Fruit fly (Drosophila melanogaster): ENCODE measurements around the gene CG1105.
A peak's percentile ranks its signal among the peaks of the same experiment; 100 is the strongest.

CG1105 gene

dm6 chr3R:7037250-7037802 lies 29.6 kb downstream of the CG1105 start (continued):
- TF ChIP-seq Camta (GFP tag; optimal IDR thresholded peaks at IDR 0.05) (no peak), CG14667 (GFP tag; IDR thresholded peaks at IDR 0.05) (no peak), aop (GFP tag; IDR thresholded peaks at IDR 0.05) (no peak), CG2678 (tag; optimal IDR thresholded peaks at IDR 0.05) (no peak), Sry-β (GFP tag; optimal IDR thresholded peaks at IDR 0.05) (no peak), CG5180 (GFP tag; optimal IDR thresholded peaks at IDR 0.05) (no peak), B-H2 (GFP tag; optimal IDR thresholded peaks at IDR 0.05) (peak; percentile 34), CG32772 (GFP tag; IDR thresholded peaks at IDR 0.05) (no peak), NC2α (GFP tag; optimal IDR thresholded peaks at IDR 0.05) (no peak), tna (GFP tag; IDR thresholded peaks at IDR 0.05; ENCODE audit: partially characterized antibody) (0 out of 2 replicates have a peak, but pooled peaks have one; percentile 22), unpg (GFP tag; optimal IDR thresholded peaks at IDR 0.05) (peak; percentile 20), CG16815 (GFP tag; optimal IDR thresholded peaks at IDR 0.05) (no peak), CG43689 (GFP tag; IDR thresholded peaks at IDR 0.05) (no peak), salm (tag; optimal IDR thresholded peaks at IDR 0.05) (no peak), Lpt (GFP tag; optimal IDR thresholded peaks at IDR 0.05) (no peak), hkb (optimal IDR thresholded peaks at IDR 0.05) (no peak), hkb (GFP tag; IDR thresholded peaks at IDR 0.05) (0 out of 2 replicates have a peak, but pooled peaks have one; percentile 26), CG12299 (tag; optimal IDR thresholded peaks at IDR 0.05) (no peak), CG11696 (GFP tag; IDR thresholded peaks at IDR 0.05) (no peak), sens-2 (GFP tag; IDR thresholded peaks at IDR 0.05) (no peak), CG11247 (GFP tag; IDR thresholded peaks at IDR 0.05) (0 out of 2 replicates have a peak, but pooled peaks have one; percentile 30), yki (optimal IDR thresholded peaks at IDR 0.05) (peak; percentile 37), CG1024 (GFP tag; IDR thresholded peaks at IDR 0.05) (no peak; the same call in 1 of the 2 replicates), lbe (GFP tag; optimal IDR thresholded peaks at IDR 0.05) (peak; percentile 35), maf-S (GFP tag; optimal IDR thresholded peaks at IDR 0.05) (no peak), CG17359 (tag; optimal IDR thresholded peaks at IDR 0.05) (no peak), Dp (GFP tag; optimal IDR thresholded peaks at IDR 0.05) (no peak), CG12155 (GFP tag; optimal IDR thresholded peaks at IDR 0.05) (no peak), CG34376 (GFP tag; optimal IDR thresholded peaks at IDR 0.05) (no peak), dysf (GFP tag; IDR thresholded peaks at IDR 0.05) (no peak), pita (GFP tag; optimal IDR thresholded peaks at IDR 0.05) (no peak), peb (GFP tag; IDR thresholded peaks at IDR 0.05) (no peak), fu2 (GFP tag; optimal IDR thresholded peaks at IDR 0.05) (no peak), Meics (GFP tag; optimal IDR thresholded peaks at IDR 0.05) (no peak), ems (GFP tag; optimal IDR thresholded peaks at IDR 0.05) (no peak), CG17802 (tag; optimal IDR thresholded peaks at IDR 0.05) (no peak), CG8388 (GFP tag; optimal IDR thresholded peaks at IDR 0.05) (no peak), CG3995 (GFP tag; optimal IDR thresholded peaks at IDR 0.05) (no peak), ewg (GFP tag; optimal IDR thresholded peaks at IDR 0.05) (peak; percentile 98), CG12659 (GFP tag; optimal IDR thresholded peaks at IDR 0.05) (no peak), D19B (GFP tag; optimal IDR thresholded peaks at IDR 0.05) (no peak), Med (GFP tag) (peak; percentile 80), CG6683 (GFP tag; optimal IDR thresholded peaks at IDR 0.05) (no peak), tup (GFP tag; optimal IDR thresholded peaks at IDR 0.05) (no peak), Adf1 (GFP tag; IDR thresholded peaks at IDR 0.05) (peak; percentile 100), zf30C (GFP tag; optimal IDR thresholded peaks at IDR 0.05) (no peak), CG4854 (GFP tag; optimal IDR thresholded peaks at IDR 0.05) (no peak), CG8478 (optimal IDR thresholded peaks at IDR 0.05) (peak; percentile 84), CG10274 (GFP tag; optimal IDR thresholded peaks at IDR 0.05) (no peak), CG31388 (GFP tag; optimal IDR thresholded peaks at IDR 0.05) (no peak), CG12769 (tag; optimal IDR thresholded peaks at IDR 0.05) (no peak), scrt (GFP tag; optimal IDR thresholded peaks at IDR 0.05) (peak; percentile 97)
